Worm (Caenorhabditis elegans): Measurements from ENCODE around the gene Y38H6C.21.
"Not testable (repeated sequence)": the region's sequence is repeated elsewhere in the genome, so short reads cannot be mapped to it uniquely, and the experiment has no call there.

Gene Y38H6C.21

DNA sequence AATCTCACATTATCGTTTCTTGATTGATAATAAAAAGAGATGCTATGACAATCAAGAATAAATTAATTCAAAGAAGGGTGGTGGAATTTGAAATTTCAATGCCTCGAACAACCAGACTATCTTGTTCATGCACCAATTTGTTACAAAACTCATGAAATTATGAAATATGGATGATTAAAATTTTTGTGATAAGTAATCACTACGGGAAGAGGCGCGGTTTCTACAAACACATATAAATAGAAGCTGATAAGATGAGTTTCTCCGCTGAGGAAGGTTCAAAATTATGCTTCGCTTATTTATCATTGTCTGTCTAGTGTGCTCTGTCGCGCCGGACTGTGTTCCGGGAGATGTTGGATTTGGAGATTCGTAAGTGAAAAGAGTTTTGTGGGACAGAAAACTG lies 40.6 kb downstream of the Y38H6C.21 start:
- TF ChIP-seq ceh-22 (tag; optimal IDR thresholded peaks at IDR 0.05) = no peak
- no peak for TF ChIP-seq ama-1 (optimal IDR thresholded peaks at IDR 0.05)
- TF ChIP-seq mec-3 (tag; optimal IDR thresholded peaks at IDR 0.05; ENCODE audit: borderline replicate concordance) = no peak
- TF ChIP-seq unc-3 (GFP tag; conservative IDR thresholded peaks at IDR 0.05) = no peak
- no peak for TF ChIP-seq unc-3 (tag; optimal IDR thresholded peaks at IDR 0.05)
- TF ChIP-seq syd-9 (tag; optimal IDR thresholded peaks at IDR 0.05) = no peak
- TF ChIP-seq pha-4 (tag; optimal IDR thresholded peaks at IDR 0.05) = no peak
- no peak for TF ChIP-seq sox-2 (GFP tag; IDR thresholded peaks at IDR 0.05)
- TF ChIP-seq ceh-31 (tag; optimal IDR thresholded peaks at IDR 0.05) = no peak
- TF ChIP-seq ceh-2 (tag; optimal IDR thresholded peaks at IDR 0.05) = no peak
- TF ChIP-seq rnt-1 (tag; optimal IDR thresholded peaks at IDR 0.05) = no peak
- TF ChIP-seq dmd-4 (tag; optimal IDR thresholded peaks at IDR 0.05; ENCODE audit: borderline replicate concordance) = no peak

ce11 chrV:20513661-20514060 lies 41.4 kb downstream of the Y38H6C.21 start, which contains the start of gene Y38H6C.8:
Y38H6C.8 (plus strand) TSS chrV:20513961.
- not testable (repeated sequence) for TF ChIP-seq fkh-10 (GFP tag; optimal IDR thresholded peaks at IDR 0.05); gmeb-2 (tag; optimal IDR thresholded peaks at IDR 0.05); Y22D7AL.16 (tag; optimal IDR thresholded peaks at IDR 0.05)

DNA sequence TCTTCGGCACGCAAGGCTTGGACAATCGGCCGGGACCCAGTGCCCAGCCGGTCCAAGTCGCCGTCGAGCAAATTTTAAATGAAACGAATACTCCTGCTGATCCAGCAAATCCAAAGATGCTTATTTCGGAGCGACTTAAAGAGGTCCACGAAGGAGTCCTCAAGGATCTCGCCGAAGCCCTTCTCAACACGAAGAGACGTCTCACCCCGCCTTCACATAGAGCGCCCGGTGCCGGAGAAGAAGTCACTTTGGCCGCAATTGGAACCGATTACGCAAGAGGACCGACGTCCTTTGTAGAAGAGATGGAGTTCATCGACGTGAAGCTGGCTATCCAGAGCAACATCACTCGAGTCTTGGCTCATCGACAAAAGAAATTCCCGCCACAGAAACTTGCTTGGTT lies 45.6 kb downstream of the Y38H6C.21 start:
- TF ChIP-seq ceh-45 (GFP tag; IDR thresholded peaks at IDR 0.05) = no peak
- TF ChIP-seq fkh-10 (GFP tag; optimal IDR thresholded peaks at IDR 0.05) = no peak
- TF ChIP-seq K02D7.2 (tag; optimal IDR thresholded peaks at IDR 0.05) = no peak
- no peak for TF ChIP-seq F13H6.1 (tag; optimal IDR thresholded peaks at IDR 0.05)
- no peak for TF ChIP-seq hlh-13 (GFP tag; optimal IDR thresholded peaks at IDR 0.05)
- no peak for TF ChIP-seq sox-4 (tag; optimal IDR thresholded peaks at IDR 0.05)
- no peak for TF ChIP-seq hlh-15 (tag; optimal IDR thresholded peaks at IDR 0.05)
- no peak for TF ChIP-seq ceh-2 (tag; optimal IDR thresholded peaks at IDR 0.05)
- no peak for TF ChIP-seq pha-4 (tag; optimal IDR thresholded peaks at IDR 0.05)
- no peak for TF ChIP-seq ceh-9 (tag; optimal IDR thresholded peaks at IDR 0.05)

DNA sequence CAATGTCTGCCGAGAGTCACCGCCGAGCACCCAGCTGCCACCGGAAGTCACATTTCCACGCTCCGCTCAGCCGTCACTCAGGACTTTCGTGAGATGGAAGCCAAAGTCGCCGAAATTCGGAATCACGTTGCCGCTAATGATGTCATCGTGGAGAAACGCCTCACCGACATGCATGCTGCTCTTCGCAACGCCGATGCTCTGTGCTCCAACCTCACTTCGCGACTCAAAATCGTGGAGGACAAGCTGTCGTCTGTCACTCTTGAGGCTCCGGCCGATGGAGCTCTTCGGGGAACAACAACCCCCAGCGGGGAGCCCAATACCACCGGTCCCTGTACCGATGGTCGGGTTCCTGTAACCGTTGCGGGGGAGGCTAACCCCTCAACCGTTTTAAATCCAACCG lies 48.5 kb downstream of the Y38H6C.21 start:
- TF ChIP-seq ttx-3 (tag; optimal IDR thresholded peaks at IDR 0.05) (no peak), ztf-16 (tag; optimal IDR thresholded peaks at IDR 0.05) (no peak), fkh-10 (GFP tag; optimal IDR thresholded peaks at IDR 0.05) (no peak), dmd-4 (tag; optimal IDR thresholded peaks at IDR 0.05; ENCODE audit: borderline replicate concordance) (no peak), nhr-11 (tag; optimal IDR thresholded peaks at IDR 0.05) (no peak), ceh-19 (GFP tag; optimal IDR thresholded peaks at IDR 0.05) (no peak), rnt-1 (tag; optimal IDR thresholded peaks at IDR 0.05) (no peak), ceh-30 (tag; optimal IDR thresholded peaks at IDR 0.05) (no peak), ceh-14 (tag; optimal IDR thresholded peaks at IDR 0.05) (no peak), npax-4 (tag; optimal IDR thresholded peaks at IDR 0.05) (no peak), hlh-13 (GFP tag; optimal IDR thresholded peaks at IDR 0.05) (no peak), ceh-9 (tag; optimal IDR thresholded peaks at IDR 0.05) (no peak), gmeb-2 (tag; optimal IDR thresholded peaks at IDR 0.05) (no peak), K02D7.2 (tag; optimal IDR thresholded peaks at IDR 0.05) (no peak), unc-55 (GFP tag; optimal IDR thresholded peaks at IDR 0.05) (no peak), pha-2 (tag; optimal IDR thresholded peaks at IDR 0.05) (no peak)

DNA sequence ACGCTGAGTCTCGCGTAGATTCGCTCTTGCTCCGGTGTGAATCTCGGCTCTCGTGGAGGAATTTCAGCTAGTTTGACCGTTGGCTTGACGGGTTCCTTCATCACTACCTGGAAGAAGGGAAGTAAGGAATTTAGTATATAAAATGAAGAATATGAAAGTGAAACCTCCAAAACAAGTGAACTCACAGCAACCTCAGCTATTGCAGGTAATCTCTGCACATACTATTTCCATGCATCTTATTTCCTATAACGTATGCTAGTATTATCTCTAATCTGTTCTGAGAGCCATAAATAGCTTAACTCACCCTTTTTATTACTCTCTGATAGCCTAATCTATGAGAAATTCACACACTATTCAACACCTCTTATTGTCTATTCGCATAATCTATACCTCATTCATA lies 50.1 kb downstream of the Y38H6C.21 start, which contains the start of gene Y38H6C.4:
Y38H6C.4 (minus strand) TSS at position 101 of the 400 bp plus-strand sequence.
- no peak for TF ChIP-seq dve-1 (tag; optimal IDR thresholded peaks at IDR 0.05)
- TF ChIP-seq sox-4 (tag; optimal IDR thresholded peaks at IDR 0.05) = no peak
- TF ChIP-seq pqm-1 (tag; optimal IDR thresholded peaks at IDR 0.05) = no peak
- TF ChIP-seq ama-1 (optimal IDR thresholded peaks at IDR 0.05) = no peak
- no peak for TF ChIP-seq nhr-11 (tag; optimal IDR thresholded peaks at IDR 0.05)
- no peak for TF ChIP-seq ceh-34 (tag; optimal IDR thresholded peaks at IDR 0.05)
- TF ChIP-seq ahr-1 (tag; optimal IDR thresholded peaks at IDR 0.05) = no peak
- no peak for TF ChIP-seq eyg-1 (tag; optimal IDR thresholded peaks at IDR 0.05)
- TF ChIP-seq C08G9.2 (tag; optimal IDR thresholded peaks at IDR 0.05) = no peak
- no peak for TF ChIP-seq ceh-18 (tag; optimal IDR thresholded peaks at IDR 0.05)

Measured in whole organism, late embryonic.